Worm (Caenorhabditis elegans) whole organism, midembryonic: Measurements from ENCODE around the gene F11D11.12.
"Not testable (repeated sequence)": the region's sequence is repeated elsewhere in the genome, so short reads cannot be mapped to it uniquely, and the experiment has no call there.

Experiments used
- T22C8.4 ChIP-seq: fragments of 200-800 bp; sonication (Bioruptor generic); IDR thresholded peaks from 2 replicates; pipeline ENCODE4 v1.3.6; 2022; ENCODE audit warnings: missing genetic modification characterization, missing compliant biosample characterization
- flt-1 ChIP-seq: fragments of 200-800 bp; sonication (Bioruptor generic); IDR thresholded peaks from 2 replicates; pipeline ENCODE4 v1.3.6; 2022; ENCODE audit warnings: missing genetic modification characterization, missing compliant biosample characterization
- klf-2 ChIP-seq: fragments of 200-800 bp; sonication (Bioruptor generic); conservative IDR thresholded peaks from 2 replicates; pipeline ENCODE4 v1.3.6; 2022; ENCODE audit warnings: missing genetic modification reagents, missing genetic modification characterization, missing compliant biosample characterization
- med-1 ChIP-seq: sonication (generic microtip); optimal IDR thresholded peaks from 2 replicates; lab custom pipeline; 2017; ENCODE audit warnings: missing genetic modification characterization, mild to moderate bottlenecking, missing compliant biosample characterization, antibody characterized with exemption, missing genetic modification reagents; ENCODE audit not compliant: insufficient read depth

- not testable (repeated sequence) for TF ChIP-seq klf-2 (GFP tag; lab: Robert Waterston, UW); flt-1; med-1 (GFP tag; lab: Kevin White, UChicago); T22C8.4
These were observed 3.8 kb upstream of the F11D11.12 start, which contains the start of gene clec-254 for ce11 chrV:18754328-18754727.
